Fruit fly (Drosophila melanogaster) whole organism, wandering third instar larva: ENCODE results near the gene ND-B14.5A.

ENCODE experiments used
- CG32264 ChIP-seq: fragments of 200-800 bp; sonication (Bioruptor generic); optimal IDR thresholded peaks from 2 replicates; lab custom pipeline; 2016; ENCODE audit warnings: missing biosample characterization, missing genetic modification characterization
- CG9705 ChIP-seq: fragments of 200-800 bp; sonication (Bioruptor generic); optimal IDR thresholded peaks from 2 replicates; lab custom pipeline; 2018; ENCODE audit warnings: missing biosample characterization, mild to moderate bottlenecking, missing genetic modification characterization
- CrebA ChIP-seq: fragments of 200-800 bp; sonication (Bioruptor generic); optimal IDR thresholded peaks from 2 replicates; lab custom pipeline; 2016; ENCODE audit warnings: missing biosample characterization, mild to moderate bottlenecking, missing genetic modification characterization, borderline replicate concordance
- Dif ChIP-seq: fragments of 200-275, 200-300 bp; sonication (Bioruptor generic); optimal IDR thresholded peaks from 2 replicates; lab custom pipeline; 2018; ENCODE audit warnings: missing biosample characterization, missing genetic modification characterization; ENCODE audit not compliant: partially characterized antibody
- Hr78 ChIP-seq: fragments of >200 bp; optimal IDR thresholded peaks from 2 replicates; lab custom pipeline; 2017; ENCODE audit warnings: missing biosample characterization, missing genetic modification characterization
- OdsH ChIP-seq: fragments of 200-800 bp; sonication (Bioruptor generic); optimal IDR thresholded peaks from 2 replicates; lab custom pipeline; 2016; ENCODE audit warnings: missing biosample characterization, mild to moderate bottlenecking, missing genetic modification characterization
- br ChIP-seq: fragments of 200-800 bp; sonication (Bioruptor generic); optimal IDR thresholded peaks from 2 replicates; lab custom pipeline; 2016; ENCODE audit warnings: missing biosample characterization, missing genetic modification characterization
- dl ChIP-seq, 2 experiments: fragments of 175-275, 200-275 bp in 1 of 2; fragments of 200-275 bp in 1 of 2; sonication (Bioruptor generic); optimal IDR thresholded peaks; lab custom pipeline; 2018; ENCODE audit warnings: mild to moderate bottlenecking in 2 of 2, missing biosample characterization in 2 of 2, missing genetic modification characterization in 2 of 2, moderate library complexity in 2 of 2; ENCODE audit not compliant: partially characterized antibody in 2 of 2, insufficient read depth in 1 of 2
- ey ChIP-seq: fragments of 200-800 bp; sonication (Bioruptor generic); optimal IDR thresholded peaks from 2 replicates; lab custom pipeline; 2016; ENCODE audit warnings: missing biosample characterization, missing genetic modification characterization
- h ChIP-seq: fragments of 200-800 bp; sonication (Bioruptor generic); optimal IDR thresholded peaks from 3 replicates; lab custom pipeline; 2016; ENCODE audit warnings: missing biosample characterization, mild to moderate bottlenecking, missing genetic modification characterization
- jim ChIP-seq: fragments of 175-275, 200-325 bp; sonication (Bioruptor generic); optimal IDR thresholded peaks from 2 replicates; lab custom pipeline; 2016; ENCODE audit warnings: missing biosample characterization, mild to moderate bottlenecking, missing genetic modification characterization
- psq ChIP-seq: fragments of 200-800 bp; sonication (Bioruptor generic); optimal IDR thresholded peaks from 3 replicates; lab custom pipeline; 2017; ENCODE audit warnings: missing biosample characterization, mild to moderate bottlenecking, missing genetic modification characterization, moderate library complexity
- usp ChIP-seq: fragments of >200 bp; optimal IDR thresholded peaks from 2 replicates; lab custom pipeline; 2017; ENCODE audit warnings: missing biosample characterization, missing genetic modification characterization
- woc ChIP-seq: sonication (Bioruptor generic); optimal IDR thresholded peaks from 2 replicates; lab custom pipeline; 2016; ENCODE audit warnings: missing biosample characterization, mild to moderate bottlenecking, missing genetic modification characterization

DNA sequence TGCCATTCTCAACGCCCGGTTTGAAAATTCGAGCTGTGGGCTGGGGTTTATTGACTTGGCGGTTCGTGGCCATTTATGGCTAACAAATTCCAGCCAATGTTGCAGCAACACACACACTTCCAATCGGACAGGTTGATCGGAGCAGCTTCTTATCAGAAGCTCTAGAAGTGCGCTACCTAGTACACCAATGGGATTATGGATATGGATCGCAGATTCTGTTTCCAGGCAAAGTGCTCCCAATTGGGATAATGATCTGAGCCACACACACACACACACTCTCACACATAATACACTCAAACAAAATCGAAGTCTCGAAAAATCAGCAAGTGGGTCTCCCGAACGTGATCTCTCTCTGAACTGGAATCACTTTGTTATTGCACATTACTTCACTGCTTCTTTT lies 49.3 kb downstream of the ND-B14.5A start:
- TF ChIP-seq usp (GFP tag; lab: Kevin White, UChicago), result no peak
- no peak for TF ChIP-seq CrebA
- TF ChIP-seq Hr78 (GFP tag; lab: Kevin White, UChicago), result no peak
- no peak for TF ChIP-seq OdsH (GFP tag; lab: Kevin White, UChicago)
- no peak for TF ChIP-seq psq
- no peak for TF ChIP-seq CG32264 (GFP tag; lab: Kevin White, UChicago)
- TF ChIP-seq br (GFP tag; lab: Kevin White, UChicago), result no peak
- no peak for TF ChIP-seq h (GFP tag; lab: Kevin White, UChicago)
- TF ChIP-seq dl (GFP tag; optimal IDR thresholded peaks at IDR 0.05; lab: Kevin White, UChicago; ENCODE audit: insufficient read depth in 1 of 2, partially characterized antibody in 2 of 2), result no peak
- TF ChIP-seq woc (GFP tag; lab: Kevin White, UChicago), result no peak
- no peak for TF ChIP-seq CG9705 (GFP tag; lab: Kevin White, UChicago)
- no peak for TF ChIP-seq Dif (GFP tag; lab: Kevin White, UChicago)
- no peak for TF ChIP-seq ey (GFP tag; lab: Kevin White, UChicago)
- no peak for TF ChIP-seq jim (GFP tag; lab: Kevin White, UChicago)
